Worm (Caenorhabditis elegans): ENCODE data around the gene chil-5.

DNA sequence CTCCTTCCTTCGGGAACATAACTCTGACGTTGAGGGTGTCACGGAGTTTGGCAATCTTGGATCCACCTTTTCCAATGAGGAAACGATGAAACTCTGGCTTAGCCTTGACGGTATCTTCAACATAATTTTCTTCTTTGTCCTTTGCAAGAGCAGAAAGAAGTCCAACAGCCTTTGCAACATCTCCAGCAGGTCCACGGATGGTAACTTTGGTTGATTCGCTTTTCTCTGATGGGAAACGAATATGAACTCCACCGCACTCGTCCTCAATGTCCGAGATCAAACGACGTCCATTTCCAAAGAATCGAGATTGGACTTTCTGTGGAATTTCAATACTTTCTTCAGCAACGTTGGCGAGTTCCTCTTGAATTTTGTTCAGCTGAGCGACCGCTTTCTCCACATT lies 29.1 kb upstream of the chil-5 start:
- TF ChIP-seq duxl-1 (tag; optimal IDR thresholded peaks at IDR 0.05; ENCODE audit: poor library complexity), result no peak
- no peak for TF ChIP-seq nhr-10 (tag; optimal IDR thresholded peaks at IDR 0.05)
- TF ChIP-seq nhr-6 (tag; optimal IDR thresholded peaks at IDR 0.05), result no peak
- no peak for TF ChIP-seq ama-1 (optimal IDR thresholded peaks at IDR 0.05)
- TF ChIP-seq nhr-41 (GFP tag; IDR thresholded peaks at IDR 0.05), result no peak
